Fruit fly (Drosophila melanogaster) ovary, adult (tissue): ENCODE results near the gene CG4615.

Source experiments
- CG17801 ChIP-seq: fragments of 200-800 bp; optimal IDR thresholded peaks from 2 replicates; lab custom pipeline; 2019; ENCODE audit warnings: missing biosample characterization, mild to moderate bottlenecking, missing genetic modification characterization, moderate library complexity; ENCODE audit not compliant: partially characterized antibody

Gene CG4615

DNA sequence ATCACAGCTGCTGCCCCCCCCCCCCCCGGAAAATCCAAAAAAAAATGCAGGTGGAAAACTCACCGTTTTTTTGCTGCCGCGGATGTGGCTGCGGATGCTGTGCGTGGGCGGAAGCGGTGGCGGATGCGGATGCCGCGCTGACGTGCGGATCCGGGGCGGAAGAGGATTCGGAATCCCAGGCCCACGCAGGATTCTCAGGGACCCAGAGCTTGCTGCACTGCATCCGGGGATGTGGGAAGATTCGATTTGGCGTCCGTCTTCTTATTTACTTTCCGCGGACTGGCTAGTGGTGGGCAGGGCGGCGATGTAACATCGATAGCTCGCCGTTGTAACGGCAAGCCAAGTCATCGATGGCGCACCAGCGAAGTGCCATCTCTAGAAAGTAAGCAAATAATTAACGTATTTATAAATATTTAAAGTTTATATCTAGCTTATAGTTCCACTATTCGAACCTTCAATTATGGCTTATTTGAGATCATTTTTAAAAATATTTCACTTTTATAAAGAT is at the start of gene CG4615:
TSS of gene CG4615 (minus strand) at position 288 of the 508 bp plus-strand sequence.
- peak; percentile 33 for TF ChIP-seq CG17801

DNA sequence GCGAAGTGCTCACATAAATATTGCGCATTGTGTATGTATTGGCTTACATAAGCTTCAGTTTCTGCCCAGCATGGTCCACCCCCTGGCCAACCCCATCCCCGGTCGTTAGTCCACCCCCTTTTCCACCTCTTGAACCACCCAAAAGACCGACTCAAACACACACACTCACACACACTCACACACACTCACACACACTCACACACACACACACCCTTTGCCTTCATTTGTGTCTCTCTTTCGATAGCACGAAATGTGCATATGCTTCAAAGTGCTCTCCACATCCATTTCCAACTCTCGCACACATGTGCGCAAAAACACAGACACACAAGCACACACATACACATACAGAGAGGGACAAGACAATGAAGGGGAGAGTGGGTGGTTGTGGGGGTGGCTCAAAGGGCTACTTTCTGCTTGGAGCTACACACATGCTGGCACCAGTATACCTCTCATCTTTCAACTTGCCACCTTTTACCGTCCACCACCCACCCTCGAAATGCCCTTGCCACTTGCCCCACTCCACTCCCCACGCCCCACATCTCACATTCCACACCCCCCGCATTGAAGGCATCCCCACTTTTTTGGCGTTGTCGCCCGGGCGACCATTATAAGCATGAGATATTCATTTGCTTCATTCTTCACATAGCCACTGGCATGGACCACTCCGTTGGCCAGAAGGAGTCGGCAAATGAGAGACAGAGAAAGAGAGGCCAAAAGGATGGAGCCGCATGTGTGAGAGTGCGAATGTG is 49.4 kb upstream of the CG4615 start:
- TF ChIP-seq CG17801, result no peak

DNA sequence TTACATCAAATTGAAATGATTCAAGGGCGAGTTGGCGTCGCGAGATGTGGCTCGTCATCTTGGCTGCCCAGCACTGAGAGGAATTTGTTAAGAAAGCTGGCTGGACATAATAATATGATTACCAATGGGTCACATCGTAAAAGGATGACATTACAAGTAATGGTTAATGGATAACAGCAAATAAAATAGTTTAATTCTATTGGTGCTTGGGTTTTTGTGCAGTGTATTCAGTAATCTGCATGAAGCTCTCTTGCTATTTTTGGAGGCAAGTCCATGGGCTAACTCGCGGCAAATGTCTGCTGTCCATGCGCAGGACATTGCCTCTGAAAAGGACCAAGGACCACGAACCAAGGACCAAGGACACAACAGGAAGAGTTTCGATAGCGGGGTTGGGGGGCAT is 39.7 kb upstream of the CG4615 start:
- TF ChIP-seq CG17801, result no peak

DNA sequence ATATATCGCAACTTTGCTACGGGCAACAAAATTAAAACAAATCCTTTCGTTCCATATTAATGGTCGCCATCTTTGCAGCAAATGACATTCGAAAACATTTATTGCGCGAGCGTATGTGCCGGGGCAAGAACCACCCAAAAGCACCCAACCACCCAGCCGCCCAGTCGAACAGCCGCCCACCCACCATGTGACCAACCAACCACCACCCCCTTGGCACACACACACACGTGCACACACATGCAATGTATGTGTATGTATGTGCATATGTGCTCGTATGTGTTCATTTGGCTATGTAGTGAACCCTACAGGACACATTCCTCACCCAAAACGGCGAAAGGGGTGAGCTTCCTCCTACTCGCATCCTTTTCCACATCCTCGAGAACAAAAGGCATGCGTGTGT is 37.9 kb upstream of the CG4615 start:
- TF ChIP-seq CG17801, result no peak

DNA sequence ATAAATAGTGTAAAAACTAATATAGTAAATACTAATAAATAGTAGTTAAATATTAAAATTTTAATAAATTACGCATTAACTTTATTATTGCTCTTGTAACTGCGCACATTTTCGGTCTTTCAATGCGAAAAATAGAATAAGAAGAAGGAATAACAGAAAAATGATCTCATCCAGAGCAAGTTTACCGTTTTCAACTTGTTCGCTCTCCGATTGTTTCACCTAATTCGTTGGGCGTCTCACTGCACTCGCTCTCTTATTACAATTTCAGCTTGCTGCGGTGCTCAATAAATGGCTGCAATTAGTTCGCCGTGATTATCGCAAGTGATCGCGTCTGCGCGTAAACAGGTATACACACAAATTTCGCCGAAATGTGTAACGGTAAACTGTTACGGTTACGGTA is 35.3 kb upstream of the CG4615 start, which contains the start of gene Cph:
TSS of gene Cph (plus strand) at position 301 of the 400 bp plus-strand sequence.
- no peak for TF ChIP-seq CG17801

DNA sequence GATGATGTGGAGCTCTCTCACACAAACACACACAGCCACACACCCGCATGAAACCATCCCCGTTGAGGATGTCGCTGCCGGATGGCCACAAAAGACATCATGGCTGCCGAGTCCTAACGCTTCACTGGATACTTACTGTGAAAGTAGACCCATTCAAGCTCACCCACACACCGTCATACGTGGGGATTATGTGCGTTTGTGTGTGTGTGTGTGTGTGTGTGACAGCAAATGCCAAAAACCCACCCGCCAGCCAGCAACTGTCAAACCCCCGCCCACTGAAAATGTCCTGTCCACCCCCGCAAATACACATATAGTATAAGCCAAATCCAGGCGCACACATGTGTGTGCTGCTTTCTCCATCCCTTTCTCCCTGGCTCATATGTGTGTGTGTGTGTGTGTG is 22.4 kb upstream of the CG4615 start:
- no peak for TF ChIP-seq CG17801

DNA sequence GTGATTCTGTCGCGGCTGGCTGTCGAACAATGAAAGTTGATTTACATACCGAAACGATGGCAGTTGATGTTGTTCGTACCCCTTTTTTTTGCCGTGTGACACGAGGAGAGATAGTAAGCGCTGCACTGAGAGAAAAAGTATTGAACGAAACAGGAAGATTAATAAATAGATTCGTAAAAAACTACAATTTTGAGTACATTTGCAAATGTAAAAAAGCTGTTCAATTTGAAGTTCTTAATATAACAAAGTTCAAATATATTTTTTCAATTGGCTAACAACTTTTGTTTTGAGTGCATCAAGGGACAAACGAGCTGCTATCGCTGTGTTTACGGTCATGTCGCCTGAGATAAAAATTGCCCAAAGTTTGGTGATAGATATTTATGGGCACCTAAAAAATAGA is 19.9 kb upstream of the CG4615 start:
- no peak for TF ChIP-seq CG17801

DNA sequence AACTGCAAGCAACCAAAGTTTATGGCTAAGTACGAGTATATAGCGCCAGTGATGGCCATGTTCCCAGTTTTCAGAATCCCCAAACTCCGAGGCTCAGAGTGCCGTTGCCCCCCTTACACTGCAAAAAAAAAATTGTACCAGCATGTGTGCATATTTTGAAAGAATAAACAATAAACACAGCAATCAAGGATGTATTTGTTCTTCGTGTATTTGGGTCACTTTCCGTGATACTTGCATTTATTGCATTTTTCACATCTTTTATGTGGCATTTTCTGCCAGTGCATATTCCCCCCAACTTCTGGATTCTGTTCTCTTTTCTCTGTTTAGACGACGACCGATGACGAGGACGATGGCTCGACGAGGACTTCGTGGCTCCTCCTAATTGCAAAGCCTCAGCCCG is 18.1 kb upstream of the CG4615 start:
- no peak for TF ChIP-seq CG17801

DNA sequence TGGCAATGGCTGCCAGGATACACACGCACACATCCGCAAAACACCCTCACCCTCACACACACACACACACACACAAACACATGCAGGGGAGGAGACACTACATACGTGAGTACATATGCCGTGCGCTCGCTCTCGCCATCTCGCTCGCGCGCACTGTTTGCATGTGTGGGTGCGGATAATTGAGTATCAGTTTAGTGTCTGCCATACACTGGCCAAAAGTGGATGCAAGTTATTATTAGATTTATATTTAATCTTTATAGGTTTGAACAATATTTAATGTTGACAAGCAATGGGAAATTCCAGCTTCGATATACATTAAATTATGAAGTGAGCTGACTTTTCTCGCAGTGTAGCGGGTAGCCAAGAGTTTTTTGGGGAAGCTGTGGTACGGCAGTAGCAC is 15.6 kb upstream of the CG4615 start:
- TF ChIP-seq CG17801, result no peak

DNA sequence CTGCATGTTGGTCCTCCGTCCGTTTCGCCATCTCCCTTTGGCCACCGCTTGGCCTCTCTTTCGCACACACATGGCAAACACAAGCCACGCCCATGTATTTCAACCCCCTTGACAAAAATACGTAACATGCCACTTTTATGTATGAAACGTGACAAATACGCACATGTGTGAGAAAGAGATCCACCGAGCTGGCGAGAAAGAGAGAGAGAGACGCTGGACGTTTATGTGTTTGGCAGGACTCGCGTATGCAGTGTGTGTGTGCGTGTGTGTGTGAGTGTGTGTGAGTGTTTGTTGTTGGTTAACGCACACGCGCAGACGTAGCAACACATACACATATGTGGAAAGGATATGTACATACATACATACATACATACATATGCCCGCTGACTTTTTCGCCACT is 8.8 kb upstream of the CG4615 start:
- no peak for TF ChIP-seq CG17801

DNA sequence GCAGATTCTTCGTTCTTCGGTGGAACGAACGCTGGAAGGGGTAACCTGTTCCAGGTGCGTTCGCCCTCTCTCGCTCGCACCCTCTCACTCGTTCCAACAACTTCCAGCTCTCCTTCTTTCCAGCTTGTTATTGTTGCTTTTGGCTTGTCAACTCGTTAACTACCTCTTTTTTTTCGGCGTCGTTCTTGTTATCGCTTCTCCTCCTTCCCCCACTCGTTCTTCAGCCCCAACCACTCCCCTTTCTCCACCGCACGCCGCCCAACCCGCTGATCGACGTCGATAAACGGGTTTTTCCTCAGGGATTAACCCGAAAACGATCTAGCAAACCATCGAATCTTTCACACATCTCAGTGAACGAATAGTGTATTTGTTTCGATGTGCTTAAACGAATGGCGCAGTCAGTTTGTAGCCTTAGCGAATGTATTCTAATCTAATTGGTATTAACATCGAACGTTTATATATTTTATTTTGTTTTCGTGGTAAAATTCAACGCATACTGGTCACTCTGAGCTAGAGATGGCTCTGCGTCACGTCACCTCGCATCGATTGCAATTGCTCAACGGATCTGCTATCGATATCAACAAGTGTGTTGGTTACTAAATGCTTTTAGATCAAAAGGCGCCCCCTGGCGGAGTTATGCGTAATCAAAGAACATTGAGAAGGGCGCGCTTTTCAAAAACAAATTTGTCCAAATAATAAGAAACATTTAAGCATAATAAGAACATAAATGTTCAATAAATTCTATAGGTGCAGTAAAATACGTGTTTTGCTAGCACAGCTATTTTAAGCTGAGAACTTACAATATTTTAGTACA is 7.9 kb upstream of the CG4615 start, which contains the start of gene fz4:
TSS of gene fz4 (minus strand) at position 529 of the 814 bp plus-strand sequence.
- TF ChIP-seq CG17801, result peak; percentile 23

DNA sequence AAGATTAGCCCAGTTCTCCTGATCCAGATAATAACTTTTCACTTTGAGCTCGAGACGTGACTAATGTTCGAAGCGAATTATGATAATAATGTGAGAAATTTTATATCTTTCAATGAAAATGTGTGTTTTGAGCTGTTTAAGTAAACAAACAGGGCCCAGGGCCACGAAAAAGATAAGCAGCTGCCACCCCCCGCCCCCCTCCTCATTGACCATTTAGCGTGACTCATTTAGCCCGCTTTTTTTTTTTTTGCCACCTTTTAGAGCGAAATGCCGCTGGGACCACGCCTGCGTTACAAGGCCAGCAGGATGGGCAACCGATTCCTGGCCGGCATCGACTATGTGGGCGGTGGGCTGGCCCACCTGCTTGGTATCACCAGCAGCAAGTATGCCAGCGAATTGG is 3.4 kb upstream of the CG4615 start:
- TF ChIP-seq CG17801, result no peak

DNA sequence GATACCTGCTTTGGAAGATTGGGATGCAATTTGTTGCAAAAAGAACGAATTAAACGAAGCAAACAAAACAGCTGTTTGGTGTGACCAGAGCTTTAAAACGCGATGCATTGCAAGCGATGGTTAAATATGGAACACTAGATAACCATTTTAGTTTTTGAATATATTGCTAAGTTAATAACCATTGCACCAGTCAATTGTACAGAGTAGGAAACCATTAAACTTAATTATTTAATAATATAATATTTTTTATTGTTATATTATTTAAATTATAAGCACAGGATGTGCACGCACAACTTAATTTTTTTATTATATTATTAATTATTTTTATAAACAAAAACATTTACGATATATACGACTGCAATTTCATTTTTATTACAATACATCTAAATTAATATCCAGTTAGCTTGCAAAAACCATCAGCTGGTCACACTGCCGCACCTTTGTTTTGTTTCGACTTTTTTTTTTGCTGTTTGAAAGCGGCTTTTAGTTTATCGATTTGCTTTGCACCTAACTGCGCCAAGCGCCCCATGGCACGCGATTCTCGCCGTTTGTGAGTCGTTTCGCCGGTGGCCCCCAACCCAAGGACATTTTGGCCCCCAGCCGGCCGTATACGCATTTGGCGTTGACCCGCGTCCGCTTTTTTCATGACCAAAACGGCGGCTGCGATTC is 2.4 kb upstream of the CG4615 start, which contains the start of the genes CG4617 and CG8300:
TSS of gene CG4617 (minus strand) at position 92 of the 669 bp plus-strand sequence.
TSS of gene CG8300 (plus strand) at position 486 of the 669 bp plus-strand sequence.
- no peak for TF ChIP-seq CG17801

DNA sequence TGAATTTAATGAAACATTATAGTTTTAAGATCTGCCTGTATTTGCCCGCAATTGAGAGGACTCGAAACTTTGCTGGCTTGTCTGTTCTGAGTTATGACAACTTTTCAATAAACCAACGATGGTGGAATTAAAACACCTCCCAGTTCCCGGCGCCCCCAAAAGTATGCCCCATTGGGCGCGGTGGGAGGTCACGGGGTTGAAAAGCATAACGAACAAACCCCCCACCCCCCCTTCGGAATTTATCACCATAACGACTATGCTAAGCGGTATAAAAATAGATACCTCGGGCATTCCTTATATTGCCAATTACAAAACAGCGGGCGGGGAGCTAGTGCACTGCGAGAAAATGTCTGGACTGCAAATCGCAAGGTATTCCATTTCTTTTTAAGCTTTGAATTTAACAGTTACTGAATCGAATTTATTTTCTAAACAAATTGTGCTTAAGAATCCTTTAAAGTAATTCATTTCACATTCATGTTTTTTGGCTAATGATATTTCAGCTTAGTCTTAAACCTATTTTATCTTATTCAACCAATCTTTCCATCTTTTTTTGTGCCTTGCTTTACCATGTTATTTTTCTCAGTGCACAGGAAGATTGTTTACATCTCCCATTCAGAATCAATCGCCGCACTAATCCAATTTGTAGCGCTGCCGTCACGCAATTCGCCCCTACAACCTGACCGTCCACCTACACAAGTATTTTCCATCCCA is 643 bp downstream of the CG4615 start:
- TF ChIP-seq CG17801, result peak; percentile 38

DNA sequence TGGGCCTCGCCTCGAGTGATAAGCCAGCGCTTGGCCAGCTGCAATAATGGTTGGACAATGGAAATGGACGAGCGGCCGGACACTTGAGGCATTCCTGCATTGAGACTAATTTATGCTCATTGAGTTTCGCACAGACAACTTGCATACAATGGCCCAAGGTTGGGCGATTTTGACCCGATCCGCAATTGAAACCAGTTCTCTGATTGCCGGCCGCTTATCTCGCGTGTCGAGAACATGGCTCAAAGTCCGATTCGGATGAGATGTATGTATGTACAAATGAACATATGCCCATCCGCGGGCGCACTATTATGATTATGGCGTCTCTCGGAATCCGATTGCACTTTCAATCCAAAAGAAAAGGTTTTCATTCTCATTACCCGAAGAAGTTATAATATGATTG is 1.4 kb downstream of the CG4615 start:
- no peak for TF ChIP-seq CG17801

DNA sequence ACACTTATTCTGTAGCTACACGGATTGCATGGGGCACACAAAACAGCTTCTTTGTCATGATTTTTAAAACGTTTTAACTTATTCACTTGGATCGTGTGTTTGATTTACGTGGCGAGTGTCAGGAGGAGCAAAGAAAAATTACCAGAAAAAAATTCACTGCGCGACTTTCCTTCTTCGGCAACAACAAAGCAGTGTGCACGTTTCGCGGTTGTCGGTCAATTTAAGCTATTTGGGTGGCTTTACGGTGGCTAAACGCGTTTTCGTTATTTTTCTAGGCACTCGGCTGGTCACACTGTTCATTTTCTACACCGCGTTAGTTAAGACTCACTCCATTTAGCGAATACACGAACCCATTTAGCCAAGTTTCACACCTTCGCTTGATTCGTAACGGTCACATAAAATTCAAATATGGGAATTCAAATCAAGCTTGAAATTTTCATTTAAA is 4.2 kb downstream of the CG4615 start, which contains the start of gene Sxl:
TSS of gene Sxl (minus strand) at position 195 of the 445 bp plus-strand sequence.
- TF ChIP-seq CG17801, result peak; percentile 23
